Worm (Caenorhabditis elegans): Measurements from ENCODE around the gene T07D4.2.

Gene T07D4.2

DNA sequence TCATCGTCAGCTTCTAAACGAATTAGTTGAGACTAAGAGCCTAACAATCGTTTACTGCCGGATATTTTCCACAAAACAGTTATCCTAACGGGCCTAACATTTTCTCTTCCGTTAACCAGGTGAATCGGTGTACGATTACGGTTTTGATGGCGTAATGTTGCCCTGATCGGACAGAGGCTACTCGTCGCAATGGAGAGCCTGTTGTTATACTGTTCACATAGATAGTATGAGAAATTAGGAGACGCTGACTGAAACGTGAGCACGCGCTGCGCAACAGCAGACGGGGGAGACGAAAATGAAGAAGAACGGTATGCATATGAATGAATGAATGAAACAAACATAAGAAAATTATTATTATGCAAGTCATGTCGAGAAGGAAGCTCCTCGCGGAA, 25.6 kb upstream of the T07D4.2 start:
- TF ChIP-seq ama-1 (optimal IDR thresholded peaks at IDR 0.05) = no peak
- TF ChIP-seq elt-3 (tag; optimal IDR thresholded peaks at IDR 0.05) = no peak

- no peak for TF ChIP-seq ceh-16 (tag; optimal IDR thresholded peaks at IDR 0.05)
- TF ChIP-seq nhr-237 (tag; optimal IDR thresholded peaks at IDR 0.05) = no peak
- TF ChIP-seq mdl-1 (tag; optimal IDR thresholded peaks at IDR 0.05) = no peak
- no peak for TF ChIP-seq fos-1 (tag; optimal IDR thresholded peaks at IDR 0.05)
- TF ChIP-seq dmd-4 (tag; optimal IDR thresholded peaks at IDR 0.05) = no peak
- TF ChIP-seq nhr-21 (tag; optimal IDR thresholded peaks at IDR 0.05) = no peak
- TF ChIP-seq R02D3.7 (tag; optimal IDR thresholded peaks at IDR 0.05) = no peak
- TF ChIP-seq mbf-1 (tag; optimal IDR thresholded peaks at IDR 0.05) = no peak
- no peak for TF ChIP-seq alr-1 (tag; optimal IDR thresholded peaks at IDR 0.05)
Measured at ce11 chrII:8898582-8899356, 25.0 kb upstream of the T07D4.2 start.

DNA sequence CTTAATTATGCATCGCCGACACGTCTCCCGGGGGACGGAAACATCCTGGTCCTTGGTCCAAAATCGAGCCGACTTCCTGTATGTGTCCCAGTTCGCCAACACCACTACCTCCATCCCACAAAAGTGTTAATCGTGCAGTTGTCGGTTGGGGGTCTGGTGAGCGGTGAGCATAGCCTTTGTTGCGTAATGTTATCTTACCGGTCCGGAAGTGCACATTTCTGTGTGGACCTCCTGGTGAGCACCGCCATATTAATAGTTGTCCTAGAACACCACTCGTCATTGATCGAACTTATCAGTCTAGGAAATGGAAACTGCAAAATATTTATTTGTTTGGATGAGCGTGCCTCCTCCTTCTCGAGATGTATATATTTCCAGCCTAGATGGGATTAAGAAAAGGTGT, 23.5 kb upstream of the T07D4.2 start:
- TF ChIP-seq nhr-21 (tag; optimal IDR thresholded peaks at IDR 0.05) = no peak
- no peak for TF ChIP-seq ztf-4 (tag; optimal IDR thresholded peaks at IDR 0.05)
- no peak for TF ChIP-seq egl-27 (tag; optimal IDR thresholded peaks at IDR 0.05)
- no peak for TF ChIP-seq lin-13 (GFP tag; optimal IDR thresholded peaks at IDR 0.05)
- TF ChIP-seq sma-9 (GFP tag; optimal IDR thresholded peaks at IDR 0.05) = no peak
- TF ChIP-seq sma-9 (tag; optimal IDR thresholded peaks at IDR 0.05) = no peak
- no peak for TF ChIP-seq C34F6.9 (tag; optimal IDR thresholded peaks at IDR 0.05)
- no peak for TF ChIP-seq ceh-82 (tag; optimal IDR thresholded peaks at IDR 0.05)
- no peak for TF ChIP-seq nhr-12 (tag; optimal IDR thresholded peaks at IDR 0.05)
- no peak for TF ChIP-seq nhr-6 (tag; optimal IDR thresholded peaks at IDR 0.05)
- TF ChIP-seq elt-1 (tag; optimal IDR thresholded peaks at IDR 0.05) = no peak
- TF ChIP-seq ZK546.5 (tag; optimal IDR thresholded peaks at IDR 0.05) = no peak
- TF ChIP-seq unc-62 (GFP tag; optimal IDR thresholded peaks at IDR 0.05) = no peak
- no peak for TF ChIP-seq lin-39 (tag; optimal IDR thresholded peaks at IDR 0.05)
- no peak for TF ChIP-seq ztf-11 (tag; optimal IDR thresholded peaks at IDR 0.05)
- TF ChIP-seq nhr-237 (tag; optimal IDR thresholded peaks at IDR 0.05) = no peak
- no peak for TF ChIP-seq dmd-4 (tag; optimal IDR thresholded peaks at IDR 0.05)
- no peak for TF ChIP-seq crh-2 (tag; optimal IDR thresholded peaks at IDR 0.05)
- no peak for TF ChIP-seq sma-3 (GFP tag; optimal IDR thresholded peaks at IDR 0.05)

DNA sequence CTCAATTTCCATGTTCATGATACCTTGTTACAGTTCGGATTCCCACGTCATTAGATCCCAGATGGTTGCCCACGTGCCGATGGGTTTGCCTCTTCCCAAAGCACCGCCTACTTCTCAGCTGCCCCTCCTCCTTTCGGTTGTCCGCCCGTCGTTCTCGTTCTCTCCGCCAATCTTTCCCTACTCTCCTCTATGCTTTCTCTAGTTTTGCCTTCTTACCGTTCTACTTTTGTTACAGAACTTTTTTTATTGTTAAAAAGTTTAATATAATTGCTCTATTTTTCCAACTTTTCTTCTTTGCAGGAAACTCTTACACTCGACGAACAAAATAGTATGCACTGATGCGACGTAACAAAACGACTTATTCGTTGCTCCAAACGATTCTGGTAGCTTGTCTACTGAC, 22.8 kb upstream of the T07D4.2 start, which contains the start of gene lat-1:
Gene lat-1, plus strand, starts transcription at position 301 of the 400 bp plus-strand sequence.
- TF ChIP-seq nhr-25 (tag; optimal IDR thresholded peaks at IDR 0.05) (no peak), egl-27 (tag; optimal IDR thresholded peaks at IDR 0.05) (no peak), nhr-10 (tag; optimal IDR thresholded peaks at IDR 0.05) (no peak), fos-1 (tag; optimal IDR thresholded peaks at IDR 0.05) (no peak), unc-55 (GFP tag; optimal IDR thresholded peaks at IDR 0.05) (no peak), lin-13 (GFP tag; optimal IDR thresholded peaks at IDR 0.05) (no peak), Y55F3AM.14 (GFP tag; optimal IDR thresholded peaks at IDR 0.05) (no peak), sma-3 (GFP tag; optimal IDR thresholded peaks at IDR 0.05) (no peak), nhr-77 (tag; optimal IDR thresholded peaks at IDR 0.05) (no peak), nhr-11 (tag; optimal IDR thresholded peaks at IDR 0.05) (no peak), gmeb-1 (tag; optimal IDR thresholded peaks at IDR 0.05) (no peak), nhr-237 (tag; optimal IDR thresholded peaks at IDR 0.05) (no peak), ztf-11 (tag; optimal IDR thresholded peaks at IDR 0.05) (no peak), sma-9 (GFP tag; optimal IDR thresholded peaks at IDR 0.05) (no peak), sma-9 (tag; optimal IDR thresholded peaks at IDR 0.05) (no peak), zag-1 (tag; optimal IDR thresholded peaks at IDR 0.05) (no peak), lsy-2 (tag; optimal IDR thresholded peaks at IDR 0.05) (no peak), lin-11 (tag; optimal IDR thresholded peaks at IDR 0.05) (no peak), unc-62 (GFP tag; optimal IDR thresholded peaks at IDR 0.05) (no peak), R02D3.7 (tag; optimal IDR thresholded peaks at IDR 0.05) (no peak), skn-1 (tag; optimal IDR thresholded peaks at IDR 0.05) (no peak)
